Worm (Caenorhabditis elegans) whole organism, young adult: ENCODE measurements around the gene slcf-1.

Experiments
- B0035.1 ChIP-seq: sonication (generic microtip); optimal IDR thresholded peaks from 2 replicates; lab custom pipeline; 2016; ENCODE audit warnings: missing genetic modification characterization, mild to moderate bottlenecking, missing compliant biosample characterization, missing genotype, missing genetic modification reagents
- C17E4.6 ChIP-seq: fragments of 200-800 bp; sonication (Bioruptor generic); IDR thresholded peaks from 2 replicates; pipeline ENCODE4 v1.3.6; 2022; ENCODE audit warnings: missing genetic modification reagents, missing genetic modification characterization, missing compliant biosample characterization
- F57C9.4 ChIP-seq: sonication (generic microtip); optimal IDR thresholded peaks from 2 replicates; lab custom pipeline; 2017; ENCODE audit warnings: mild to moderate bottlenecking, missing genetic modification characterization, missing compliant biosample characterization
- T07F8.4 ChIP-seq: sonication (generic microtip); optimal IDR thresholded peaks from 2 replicates; lab custom pipeline; 2016; ENCODE audit warnings: mild to moderate bottlenecking, missing genetic modification characterization, moderate library complexity, missing compliant biosample characterization
- T26A5.8 ChIP-seq: sonication (generic microtip); optimal IDR thresholded peaks from 2 replicates; lab custom pipeline; 2016; ENCODE audit warnings: missing genetic modification characterization, missing compliant biosample characterization
- ama-1 ChIP-seq, 3 experiments: fragments of 150-350 bp in 1 of 3; sonication (generic microtip) in 2 of 3; optimal IDR thresholded peaks; 2 replicates each; lab custom pipeline; 2014 to 2018; ENCODE audit warnings: missing biosample characterization in 2 of 3, missing genetic modification characterization in 2 of 3, missing genetic modification reagents in 2 of 3
- aptf-3 ChIP-seq: fragments of 200-800 bp; sonication (Bioruptor generic); IDR thresholded peaks from 2 replicates; pipeline ENCODE4 v1.3.6; 2022; ENCODE audit warnings: missing genetic modification characterization, missing compliant biosample characterization
- attf-5 ChIP-seq: fragments of 200-800 bp; sonication (Bioruptor generic); optimal IDR thresholded peaks from 2 replicates; lab custom pipeline; 2018; ENCODE audit warnings: mild to moderate bottlenecking, missing genetic modification characterization, missing compliant biosample characterization
- bed-1 ChIP-seq: fragments of 200-800 bp; sonication (Bioruptor generic); IDR thresholded peaks from 2 replicates; pipeline ENCODE4 v1.3.6; 2022; ENCODE audit warnings: missing genetic modification reagents, missing genetic modification characterization, missing compliant biosample characterization
- sea-2 ChIP-seq: fragments of 200-800 bp; sonication (Bioruptor generic); IDR thresholded peaks from 2 replicates; pipeline ENCODE4 v1.3.6; 2022; ENCODE audit warnings: missing genetic modification characterization, missing compliant biosample characterization
- snpc-4 ChIP-seq, 5 experiments: fragments of 150-350 bp in 1 of 5; sonication (generic microtip) in 4 of 5; optimal IDR thresholded peaks; 2 replicates each; lab custom pipeline; 2014 to 2018; ENCODE audit warnings: missing genetic modification characterization in 5 of 5, missing biosample characterization in 3 of 5, antibody characterized with exemption in 2 of 5, mild to moderate bottlenecking in 2 of 5, missing compliant biosample characterization in 2 of 5, missing genotype in 2 of 5, moderate library complexity in 2 of 5, missing genetic modification reagents in 1 of 5

DNA sequence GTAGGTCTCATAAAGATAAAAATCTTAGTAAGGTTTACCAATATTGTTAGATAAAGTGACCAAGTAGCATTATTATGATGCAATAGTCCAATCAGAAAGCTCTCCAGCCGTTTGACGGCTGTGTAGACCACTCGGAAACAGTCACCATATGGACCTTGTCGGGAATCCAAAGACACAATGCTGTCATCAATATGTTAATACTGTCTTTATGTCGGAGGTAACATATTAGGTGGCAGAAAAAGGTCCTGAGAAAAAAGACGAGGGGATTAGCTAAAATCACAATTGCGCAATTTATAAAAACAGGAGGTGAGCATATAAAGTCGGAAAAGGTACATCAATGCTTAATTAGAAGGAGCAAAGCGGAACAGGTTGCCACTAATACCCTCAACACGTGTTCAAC is 21.1 kb upstream of the slcf-1 start:
- no peak for TF ChIP-seq aptf-3 (GFP tag; lab: Robert Waterston, UW)
- TF ChIP-seq attf-5 (GFP tag; lab: Kevin White, UChicago): no peak
- no peak for TF ChIP-seq B0035.1
- no peak for TF ChIP-seq snpc-4 (GFP tag; optimal IDR thresholded peaks at IDR 0.05; lab: Kevin White, UChicago)
- TF ChIP-seq snpc-4 (tag; optimal IDR thresholded peaks at IDR 0.05; lab: Kevin White, UChicago): no peak
- TF ChIP-seq bed-1 (GFP tag; lab: Robert Waterston, UW): no peak
- TF ChIP-seq F57C9.4 (tag; lab: Kevin White, UChicago): no peak
- no peak for TF ChIP-seq sea-2 (GFP tag; lab: Robert Waterston, UW)
- TF ChIP-seq T26A5.8 (tag; lab: Kevin White, UChicago): no peak
- no peak for TF ChIP-seq C17E4.6 (GFP tag; lab: Robert Waterston, UW)
- TF ChIP-seq ama-1 (optimal IDR thresholded peaks at IDR 0.05; lab: Kevin White, UChicago): no peak
- TF ChIP-seq ama-1 (GFP tag; optimal IDR thresholded peaks at IDR 0.05; lab: Kevin White, UChicago): no peak
- TF ChIP-seq T07F8.4 (tag; lab: Kevin White, UChicago): no peak
